Fruit fly (Drosophila melanogaster) whole organism, adult: ENCODE data around the gene CG9674.

Experiments
- CG11617 ChIP-seq: fragments of 200-800 bp; sonication (Bioruptor generic); optimal IDR thresholded peaks from 2 replicates; lab custom pipeline; 2017; ENCODE audit warnings: mild to moderate bottlenecking, missing biosample characterization, missing genetic modification reagents, missing genetic modification characterization
- CG5204 ChIP-seq: fragments of 200-800 bp; sonication (Bioruptor generic); optimal IDR thresholded peaks from 2 replicates; lab custom pipeline; 2016; ENCODE audit warnings: missing biosample characterization, missing genetic modification characterization
- CG7045 ChIP-seq: fragments of 200-800 bp; sonication (Bioruptor generic); optimal IDR thresholded peaks from 2 replicates; lab custom pipeline; 2017; ENCODE audit warnings: missing biosample characterization, mild to moderate bottlenecking, missing genetic modification characterization
- Clk ChIP-seq: fragments of 200-800 bp; sonication (Bioruptor generic); optimal IDR thresholded peaks from 2 replicates; lab custom pipeline; 2017; ENCODE audit warnings: missing biosample characterization, missing genetic modification characterization
- Crg-1 ChIP-seq: fragments of 200-800 bp; sonication (Bioruptor generic); optimal IDR thresholded peaks from 2 replicates; lab custom pipeline; 2016; ENCODE audit warnings: missing biosample characterization, missing genetic modification characterization
- Hr96 ChIP-seq: fragments of 200-800 bp; sonication (Bioruptor generic); optimal IDR thresholded peaks from 2 replicates; lab custom pipeline; 2016; ENCODE audit warnings: missing biosample characterization, missing genetic modification characterization
- Mnt ChIP-seq: fragments of 200-800 bp; sonication (Bioruptor generic); optimal IDR thresholded peaks from 2 replicates; lab custom pipeline; 2016; ENCODE audit warnings: missing biosample characterization, mild to moderate bottlenecking, missing genetic modification characterization
- bab1 ChIP-seq: fragments of 200-800 bp; sonication (Bioruptor generic); optimal IDR thresholded peaks from 3 replicates; lab custom pipeline; 2019; ENCODE audit warnings: missing biosample characterization, mild to moderate bottlenecking, missing genetic modification characterization, moderate library complexity
- kay ChIP-seq: fragments of 200-800 bp; sonication (Bioruptor generic); peaks from one replicate; lab custom pipeline; 2016; ENCODE audit warnings: missing biosample characterization, missing genetic modification characterization, borderline replicate concordance
- ovo ChIP-seq: fragments of 200-800 bp; sonication (Bioruptor generic); optimal IDR thresholded peaks from 2 replicates; lab custom pipeline; 2016; ENCODE audit warnings: missing biosample characterization, missing genetic modification characterization

dm6 chr3L:16796603-16797002, 10.9 kb downstream of the CG9674 start:
- TF ChIP-seq CG7045 (peak; percentile 77), bab1 (GFP tag; lab: Kevin White, UChicago) (no peak), ovo (GFP tag; lab: Kevin White, UChicago) (no peak), CG5204 (GFP tag; lab: Kevin White, UChicago) (peak; percentile 78), Hr96 (GFP tag; lab: Kevin White, UChicago) (peak; percentile 66), kay (GFP tag; lab: Kevin White, UChicago) (peak; percentile 95), Crg-1 (GFP tag; lab: Kevin White, UChicago) (no peak), Mnt (peak; percentile 69), CG11617 (GFP tag; lab: Kevin White, UChicago) (peak; percentile 70), Clk (GFP tag; lab: Kevin White, UChicago) (peak; percentile 39)
